Worm (Caenorhabditis elegans) whole organism, late embryonic: Measurements from ENCODE around the gene clc-21.

Source experiments
- K02D7.2 ChIP-seq: sonication (generic microtip); optimal IDR thresholded peaks from 2 replicates; lab custom pipeline; 2017; ENCODE audit warnings: mild to moderate bottlenecking, missing genetic modification characterization, missing compliant biosample characterization
- ama-1 ChIP-seq: fragments of 150-350 bp; optimal IDR thresholded peaks from 2 replicates; lab custom pipeline; 2014
- ceh-24 ChIP-seq: sonication (generic microtip); optimal IDR thresholded peaks from 2 replicates; lab custom pipeline; 2016; ENCODE audit warnings: mild to moderate bottlenecking, missing genetic modification characterization, missing compliant biosample characterization
- ceh-45 ChIP-seq: fragments of 200-800 bp; sonication (Bioruptor generic); IDR thresholded peaks from 2 replicates; pipeline ENCODE4 v1.3.6; 2022; ENCODE audit warnings: missing genetic modification reagents, missing genetic modification characterization, missing compliant biosample characterization
- ceh-6 ChIP-seq: fragments of 200-800 bp; sonication (Bioruptor generic); optimal IDR thresholded peaks from 2 replicates; lab custom pipeline; 2018; ENCODE audit warnings: mild to moderate bottlenecking, missing genetic modification characterization, missing compliant biosample characterization
- dmd-4 ChIP-seq: sonication (generic microtip); optimal IDR thresholded peaks from 2 replicates; lab custom pipeline; 2016; ENCODE audit warnings: borderline replicate concordance, missing genetic modification characterization, missing compliant biosample characterization
- ets-4 ChIP-seq: sonication (generic microtip); optimal IDR thresholded peaks from 2 replicates; lab custom pipeline; 2016; ENCODE audit warnings: missing genetic modification characterization, missing compliant biosample characterization
- hlh-15 ChIP-seq: sonication (generic microtip); optimal IDR thresholded peaks from 2 replicates; lab custom pipeline; 2016; ENCODE audit warnings: missing genetic modification characterization, missing compliant biosample characterization
- nhr-11 ChIP-seq: fragments of 150-350 bp; optimal IDR thresholded peaks from 2 replicates; lab custom pipeline; 2014; ENCODE audit warnings: missing biosample characterization, missing genetic modification characterization
- pat-9 ChIP-seq: fragments of 200-800 bp; sonication (Bioruptor generic); optimal IDR thresholded peaks from 2 replicates; lab custom pipeline; 2018; ENCODE audit warnings: mild to moderate bottlenecking, missing genetic modification characterization, moderate library complexity, missing compliant biosample characterization
- pax-1 ChIP-seq: fragments of 150-350 bp; optimal IDR thresholded peaks from 2 replicates; lab custom pipeline; 2014; ENCODE audit warnings: missing biosample characterization, missing genetic modification characterization
- pha-4 ChIP-seq: fragments of 150-350 bp; optimal IDR thresholded peaks from 2 replicates; lab custom pipeline; 2018; ENCODE audit warnings: missing biosample characterization, missing genetic modification reagents, missing genetic modification characterization
- pqm-1 ChIP-seq: sonication (generic microtip); optimal IDR thresholded peaks from 2 replicates; lab custom pipeline; 2016; ENCODE audit warnings: missing genetic modification characterization, missing compliant biosample characterization
- unc-86 ChIP-seq: sonication (generic microtip); optimal IDR thresholded peaks from 2 replicates; lab custom pipeline; 2016; ENCODE audit warnings: missing genetic modification characterization, missing compliant biosample characterization

ce11 chrV:17414951-17415350, 2.0 kb upstream of the clc-21 start, which contains the start of gene T27C5.12:
- TF ChIP-seq nhr-11 (tag; lab: Kevin White, UChicago): no peak
- TF ChIP-seq pha-4 (tag; lab: Kevin White, UChicago): no peak
- TF ChIP-seq pax-1 (tag; lab: Kevin White, UChicago): no peak
- TF ChIP-seq ceh-6 (GFP tag; lab: Kevin White, UChicago): no peak
- TF ChIP-seq ama-1 (lab: Kevin White, UChicago): no peak
- no peak for TF ChIP-seq hlh-15 (tag; lab: Kevin White, UChicago)
- no peak for TF ChIP-seq K02D7.2 (tag; lab: Kevin White, UChicago)
- TF ChIP-seq pqm-1 (tag; lab: Kevin White, UChicago): no peak
- TF ChIP-seq ceh-45 (GFP tag; lab: Robert Waterston, UW): no peak
- TF ChIP-seq pat-9 (tag; lab: Kevin White, UChicago): no peak
- TF ChIP-seq ets-4: no peak
- no peak for TF ChIP-seq dmd-4 (tag; lab: Kevin White, UChicago)
- no peak for TF ChIP-seq ceh-24 (tag; lab: Kevin White, UChicago)
- TF ChIP-seq unc-86: no peak
